Fruit fly (Drosophila melanogaster) whole organism, embryonic: ENCODE results near the gene Hap40.
A peak's percentile ranks its signal among the peaks of the same experiment; 100 is the strongest.

Experiments used
- Ada2b ChIP-seq: fragments of 200-800 bp; sonication (Bioruptor generic); IDR thresholded peaks from 2 replicates; pipeline ENCODE4 v1.3.6; 2022; ENCODE audit warnings: missing biosample characterization, missing genetic modification characterization
- Bdp1 ChIP-seq: fragments of 200-800 bp; sonication (Bioruptor generic); optimal IDR thresholded peaks from 3 replicates; lab custom pipeline; 2016; ENCODE audit warnings: missing biosample characterization, missing genetic modification characterization
- BtbVII ChIP-seq: fragments of 200-800 bp; sonication (Bioruptor generic); optimal IDR thresholded peaks from 3 replicates; lab custom pipeline; 2017; ENCODE audit warnings: missing biosample characterization, mild to moderate bottlenecking, missing genetic modification characterization
- Bteb2 ChIP-seq: fragments of 200-800 bp; sonication (Bioruptor generic); optimal IDR thresholded peaks from 2 replicates; lab custom pipeline; 2016; ENCODE audit warnings: missing biosample characterization, missing genetic modification characterization
- CG1024 ChIP-seq: fragments of 200-800 bp; sonication (Bioruptor generic); IDR thresholded peaks from 2 replicates; pipeline ENCODE4 v1.3.6; 2022; ENCODE audit warnings: missing biosample characterization, missing genetic modification characterization
- CG10366 ChIP-seq: fragments of 200-800 bp; sonication (Bioruptor generic); IDR thresholded peaks from 2 replicates; pipeline ENCODE4 v1.3.6; 2022; ENCODE audit warnings: missing biosample characterization, missing genetic modification characterization
- CG12071 ChIP-seq: fragments of 200-800 bp; sonication (Bioruptor generic); optimal IDR thresholded peaks from 3 replicates; lab custom pipeline; 2018; ENCODE audit warnings: missing biosample characterization, mild to moderate bottlenecking, missing genetic modification characterization
- CG12659 ChIP-seq: fragments of 200-800 bp; sonication (Bioruptor generic); optimal IDR thresholded peaks from 3 replicates; lab custom pipeline; 2017; ENCODE audit warnings: mild to moderate bottlenecking, missing biosample characterization, missing genetic modification reagents, missing genetic modification characterization
- CG12769 ChIP-seq: fragments of 200-800 bp; sonication (Bioruptor generic); optimal IDR thresholded peaks from 2 replicates; lab custom pipeline; 2019; ENCODE audit warnings: missing biosample characterization, mild to moderate bottlenecking, missing genetic modification characterization, moderate library complexity
- CG13123 ChIP-seq: fragments of 200-800 bp; sonication (Bioruptor generic); optimal IDR thresholded peaks from 2 replicates; lab custom pipeline; 2016; ENCODE audit warnings: missing biosample characterization, missing genetic modification characterization
- CG1529 ChIP-seq: fragments of 200-800 bp; sonication (Bioruptor generic); optimal IDR thresholded peaks from 3 replicates; lab custom pipeline; 2018; ENCODE audit warnings: missing biosample characterization, missing genetic modification characterization
- CG15479 ChIP-seq: fragments of 200-800 bp; sonication (Bioruptor generic); optimal IDR thresholded peaks from 3 replicates; lab custom pipeline; 2019; ENCODE audit warnings: missing biosample characterization, mild to moderate bottlenecking, missing genetic modification characterization, moderate library complexity
- CG17829 ChIP-seq: fragments of 200-800 bp; optimal IDR thresholded peaks from 2 replicates; lab custom pipeline; 2019; ENCODE audit warnings: missing biosample characterization, mild to moderate bottlenecking, missing genetic modification characterization, moderate library complexity
- CG2202 ChIP-seq: fragments of 200-800 bp; sonication (Bioruptor generic); optimal IDR thresholded peaks from 2 replicates; lab custom pipeline; 2018; ENCODE audit warnings: missing biosample characterization, mild to moderate bottlenecking, missing genetic modification characterization
- CG33213 ChIP-seq: fragments of 200-800 bp; sonication (Bioruptor generic); optimal IDR thresholded peaks from 3 replicates; lab custom pipeline; 2016; ENCODE audit warnings: missing biosample characterization, missing genetic modification characterization
- CG3726 ChIP-seq: fragments of 200-800 bp; sonication (Bioruptor generic); IDR thresholded peaks from 3 replicates; pipeline ENCODE4, ENCODE4 v1.3.6; 2022; ENCODE audit warnings: missing biosample characterization, missing genetic modification characterization
- CG42726 ChIP-seq: fragments of 200-800 bp; sonication (Bioruptor generic); IDR thresholded peaks from 2 replicates; pipeline ENCODE4 v1.3.6; 2022; ENCODE audit warnings: missing biosample characterization, missing genetic modification characterization; ENCODE audit not compliant: partially characterized antibody
- CG4282 ChIP-seq: fragments of 200-800 bp; sonication (Bioruptor generic); optimal IDR thresholded peaks from 2 replicates; lab custom pipeline; 2016; ENCODE audit warnings: missing biosample characterization, missing genetic modification characterization
- CG5180 ChIP-seq: fragments of 200-800 bp; sonication (Bioruptor generic); optimal IDR thresholded peaks from 3 replicates; lab custom pipeline; 2017; ENCODE audit warnings: missing biosample characterization, missing genetic modification characterization, mild to moderate bottlenecking, moderate library complexity, missing genetic modification reagents
- CG6683 ChIP-seq: fragments of 200-800 bp; sonication (Bioruptor generic); optimal IDR thresholded peaks from 2 replicates; lab custom pipeline; 2017; ENCODE audit warnings: missing biosample characterization, mild to moderate bottlenecking, missing genetic modification characterization, missing genetic modification reagents
- CG6689 ChIP-seq: fragments of 200-800 bp; sonication (Bioruptor generic); IDR thresholded peaks from 2 replicates; pipeline ENCODE4 v1.3.6; 2022; ENCODE audit warnings: missing biosample characterization, missing genetic modification characterization
- D ChIP-seq, 2 experiments: fragments of 200-800 bp in 1 of 2; fragments of >200 bp in 1 of 2; sonication (Bioruptor generic) in 1 of 2; optimal IDR thresholded peaks; 2 replicates in 1 of 2; 3 replicates in 1 of 2; lab custom pipeline; 2017; ENCODE audit warnings: mild to moderate bottlenecking in 1 of 2, missing biosample characterization in 1 of 2, missing genetic modification characterization in 1 of 2, missing genetic modification reagents in 1 of 2
- Dad ChIP-seq: fragments of 200-800 bp; sonication (Bioruptor generic); optimal IDR thresholded peaks from 3 replicates; lab custom pipeline; 2016; ENCODE audit warnings: missing biosample characterization, missing genetic modification characterization
- Dek ChIP-seq: fragments of 200-800 bp; sonication (Bioruptor generic); optimal IDR thresholded peaks from 3 replicates; lab custom pipeline; 2019; ENCODE audit warnings: missing biosample characterization, mild to moderate bottlenecking, missing genetic modification characterization, moderate library complexity
- Fer3 ChIP-seq: fragments of 200-800 bp; sonication (Bioruptor generic); optimal IDR thresholded peaks from 2 replicates; lab custom pipeline; 2018; ENCODE audit warnings: missing biosample characterization, mild to moderate bottlenecking, missing genetic modification characterization, moderate library complexity
- H15 ChIP-seq: fragments of 200-800 bp; sonication (Bioruptor generic); IDR thresholded peaks from 3 replicates; pipeline ENCODE4 v1.3.6; 2022; ENCODE audit warnings: missing biosample characterization, missing genetic modification characterization
- Jarid2 ChIP-seq: fragments of 200-800 bp; sonication (Bioruptor generic); optimal IDR thresholded peaks from 3 replicates; lab custom pipeline; 2017; ENCODE audit warnings: mild to moderate bottlenecking, missing biosample characterization, missing genetic modification reagents, missing genetic modification characterization
- Kr ChIP-seq: fragments of 200-800 bp; sonication (Bioruptor generic); optimal IDR thresholded peaks from 2 replicates; lab custom pipeline; 2017; ENCODE audit warnings: missing biosample characterization, mild to moderate bottlenecking, missing genetic modification characterization
- MTF-1 ChIP-seq: fragments of 200-800 bp; sonication (Bioruptor generic); optimal IDR thresholded peaks from 2 replicates; lab custom pipeline; 2018; ENCODE audit warnings: missing biosample characterization, mild to moderate bottlenecking, missing genetic modification characterization, borderline replicate concordance
- Mad ChIP-seq: fragments of 200-800 bp; sonication (Bioruptor generic); optimal IDR thresholded peaks from 2 replicates; lab custom pipeline; 2016; ENCODE audit warnings: missing biosample characterization, missing genetic modification characterization
- NK7.1 ChIP-seq: fragments of 200-800 bp; sonication (Bioruptor generic); optimal IDR thresholded peaks from 3 replicates; lab custom pipeline; 2016; ENCODE audit warnings: missing biosample characterization, missing genetic modification characterization
- Sox100B ChIP-seq: fragments of 200-800 bp; sonication (Bioruptor generic); optimal IDR thresholded peaks from 3 replicates; lab custom pipeline; 2018; ENCODE audit warnings: missing biosample characterization, mild to moderate bottlenecking, missing genetic modification characterization
- Taf1 ChIP-seq: fragments of 200-800 bp; sonication (Bioruptor generic); IDR thresholded peaks from 2 replicates; pipeline ENCODE4 v1.3.6; 2022; ENCODE audit warnings: missing biosample characterization, missing genetic modification characterization
- abd-A ChIP-seq: fragments of 200-800 bp; sonication (Bioruptor generic); optimal IDR thresholded peaks from 3 replicates; lab custom pipeline; 2019; ENCODE audit warnings: missing biosample characterization, mild to moderate bottlenecking, missing genetic modification characterization, moderate library complexity
- ap ChIP-seq: fragments of 200-800 bp; sonication (Bioruptor generic); IDR thresholded peaks from 2 replicates; pipeline ENCODE4 v1.3.6; 2022; ENCODE audit warnings: missing biosample characterization, missing genetic modification characterization
- bbx ChIP-seq: fragments of 200-800 bp; sonication (Bioruptor generic); IDR thresholded peaks from 2 replicates; pipeline ENCODE4 v1.3.6; 2022; ENCODE audit warnings: missing biosample characterization, missing genetic modification characterization; ENCODE audit not compliant: partially characterized antibody
- bsh ChIP-seq, 2 experiments: fragments of 200-800 bp; sonication (Bioruptor generic); optimal IDR thresholded peaks; 2 replicates each; lab custom pipeline; 2017 to 2018; ENCODE audit warnings: mild to moderate bottlenecking in 2 of 2, missing biosample characterization in 2 of 2, missing genetic modification characterization in 2 of 2, moderate library complexity in 1 of 2
- btn ChIP-seq: fragments of 200-800 bp; sonication (Bioruptor generic); optimal IDR thresholded peaks from 2 replicates; lab custom pipeline; 2016; ENCODE audit warnings: missing biosample characterization, missing genetic modification characterization
- crc ChIP-seq: fragments of 200-800 bp; sonication (Bioruptor generic); optimal IDR thresholded peaks from 2 replicates; lab custom pipeline; 2016; ENCODE audit warnings: missing biosample characterization, missing genetic modification characterization
- danr ChIP-seq: fragments of 200-800 bp; sonication (Bioruptor generic); IDR thresholded peaks from 2 replicates; pipeline ENCODE4 v1.3.6; 2022; ENCODE audit warnings: missing biosample characterization, missing genetic modification characterization
- exex ChIP-seq: fragments of 200-800 bp; sonication (Bioruptor generic); optimal IDR thresholded peaks from 4 replicates; lab custom pipeline; 2018; ENCODE audit warnings: missing biosample characterization, mild to moderate bottlenecking, missing genetic modification characterization, moderate library complexity
- gfzf ChIP-seq: fragments of 200-800 bp; sonication (Bioruptor generic); optimal IDR thresholded peaks from 2 replicates; lab custom pipeline; 2016; ENCODE audit warnings: missing biosample characterization, mild to moderate bottlenecking, missing genetic modification characterization, moderate library complexity
- jumu ChIP-seq: fragments of 200-800 bp; sonication (Bioruptor generic); optimal IDR thresholded peaks from 3 replicates; lab custom pipeline; 2016; ENCODE audit warnings: missing biosample characterization, missing genetic modification characterization
- klu ChIP-seq: fragments of 200-800 bp; sonication (Bioruptor generic); IDR thresholded peaks from 2 replicates; pipeline ENCODE4 v1.3.6; 2022; ENCODE audit warnings: missing biosample characterization, missing genetic modification characterization
- psq ChIP-seq: fragments of 200-800 bp; sonication (Bioruptor generic); optimal IDR thresholded peaks from 2 replicates; lab custom pipeline; 2017; ENCODE audit warnings: missing biosample characterization, missing genetic modification characterization
- sc ChIP-seq, 3 experiments: fragments of >200 bp in 2 of 3; fragments of 200-800 bp in 1 of 3; sonication (Bioruptor generic) in 1 of 3; optimal IDR thresholded peaks; 2 replicates in 2 of 3; 3 replicates in 1 of 3; lab custom pipeline; 2017; ENCODE audit warnings: mild to moderate bottlenecking in 1 of 3, missing biosample characterization in 1 of 3, missing genetic modification characterization in 1 of 3, missing genetic modification reagents in 1 of 3
- unc-4 ChIP-seq: fragments of 200-800 bp; sonication (Bioruptor generic); IDR thresholded peaks from 2 replicates; pipeline ENCODE4 v1.3.6; 2022; ENCODE audit warnings: missing biosample characterization, missing genetic modification characterization; ENCODE audit not compliant: partially characterized antibody
- usp ChIP-seq: fragments of >200 bp; optimal IDR thresholded peaks from 2 replicates; lab custom pipeline; 2017; ENCODE audit warnings: missing biosample characterization, missing genetic modification characterization
- vfl ChIP-seq: fragments of 200-800 bp; sonication (Bioruptor generic); optimal IDR thresholded peaks from 2 replicates; lab custom pipeline; 2016; ENCODE audit warnings: missing biosample characterization, missing genetic modification characterization

The Hap40 gene

DNA sequence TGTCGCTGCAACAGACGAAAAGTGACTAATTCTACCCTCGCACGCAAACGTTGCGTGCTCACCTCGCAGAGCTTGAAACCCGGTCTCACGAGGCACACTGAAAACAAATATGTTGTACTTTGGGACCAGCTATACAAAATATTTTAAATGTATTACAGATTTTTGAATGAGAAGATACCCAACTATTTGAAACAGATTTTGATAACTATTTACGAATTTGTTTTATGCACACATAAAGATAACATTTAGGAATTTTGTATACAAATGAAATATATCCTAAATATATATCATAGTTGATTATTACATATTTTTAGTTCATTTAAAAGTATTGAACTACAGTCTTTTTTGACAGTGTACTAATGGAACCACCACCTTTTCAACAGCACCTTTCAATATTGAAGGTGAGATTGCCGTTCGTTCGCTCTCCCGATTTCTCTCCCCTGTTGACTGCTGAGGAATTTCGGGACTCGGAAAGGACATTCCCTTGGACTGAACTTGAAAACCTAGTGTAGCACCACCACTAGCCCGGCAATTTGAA is 32.8 kb upstream of the Hap40 start, which contains the start of gene CG15646 (continued):
- TF ChIP-seq ap (GFP tag; lab: Robert Waterston, UW) (no peak), CG15479 (GFP tag; lab: Kevin White, UChicago) (peak; percentile 58), crc (GFP tag; lab: Kevin White, UChicago) (no peak), CG1024 (GFP tag; lab: Robert Waterston, UW) (no peak), MTF-1 (GFP tag; lab: Kevin White, UChicago) (no peak), Dad (GFP tag; lab: Kevin White, UChicago) (no peak), Kr (GFP tag; lab: Kevin White, UChicago) (peak; percentile 56), D (optimal IDR thresholded peaks at IDR 0.05; lab: Kevin White, UChicago) (no peak), D (GFP tag; optimal IDR thresholded peaks at IDR 0.05; lab: Kevin White, UChicago) (peak; percentile 70), Fer3 (tag; lab: Kevin White, UChicago) (peak; percentile 42), CG6689 (GFP tag; lab: Robert Waterston, UW) (peak; percentile 84), NK7.1 (no peak), sc (optimal IDR thresholded peaks at IDR 0.05; lab: Kevin White, UChicago) (no peak), sc (GFP tag; optimal IDR thresholded peaks at IDR 0.05; lab: Kevin White, UChicago) (peak; percentile 58), CG3726 (no peak), Dek (no peak), jumu (GFP tag; lab: Kevin White, UChicago) (no peak), CG10366 (GFP tag; lab: Robert Waterston, UW) (no peak), CG12769 (tag; lab: Kevin White, UChicago) (no peak), CG1529 (GFP tag; lab: Kevin White, UChicago) (peak; percentile 72), CG42726 (GFP tag; lab: Robert Waterston, UW) (no peak), Bdp1 (GFP tag; lab: Kevin White, UChicago) (no peak), CG12659 (GFP tag; lab: Kevin White, UChicago) (peak; percentile 38), klu (no peak), CG6683 (GFP tag; lab: Kevin White, UChicago) (no peak), H15 (GFP tag; lab: Robert Waterston, UW) (no peak), btn (GFP tag; lab: Kevin White, UChicago) (no peak), unc-4 (GFP tag; lab: Robert Waterston, UW) (no peak), bbx (GFP tag; lab: Robert Waterston, UW) (peak; percentile 71), bsh (GFP tag; optimal IDR thresholded peaks at IDR 0.05; lab: Kevin White, UChicago) (peak in 1 of 2 experiments; percentile 84), Mad (no peak), CG13123 (GFP tag; lab: Kevin White, UChicago) (no peak), CG4282 (GFP tag; lab: Kevin White, UChicago) (no peak), Taf1 (GFP tag; lab: Robert Waterston, UW) (no peak), CG2202 (peak; percentile 82), Jarid2 (GFP tag; lab: Kevin White, UChicago) (peak; percentile 25), vfl (GFP tag; lab: Kevin White, UChicago) (no peak), usp (GFP tag; lab: Kevin White, UChicago) (no peak), Bteb2 (GFP tag; lab: Kevin White, UChicago) (no peak), CG17829 (tag; lab: Kevin White, UChicago) (peak; percentile 94), CG33213 (GFP tag; lab: Kevin White, UChicago) (no peak), Sox100B (GFP tag; lab: Kevin White, UChicago) (peak; percentile 74), BtbVII (peak; percentile 26), CG12071 (GFP tag; lab: Kevin White, UChicago) (no peak), Ada2b (no peak), gfzf (GFP tag; lab: Kevin White, UChicago) (no peak), CG5180 (GFP tag; lab: Kevin White, UChicago) (peak; percentile 32), psq (GFP tag; lab: Kevin White, UChicago) (no peak), danr (GFP tag; lab: Robert Waterston, UW) (no peak), exex (tag; lab: Kevin White, UChicago) (no peak), abd-A (tag; lab: Kevin White, UChicago) (no peak)
